Worm (Caenorhabditis elegans) whole organism, L4 larva: ENCODE results near the gene K11H3.8.

Source experiments
- D1046.2 ChIP-seq: fragments of 200-800 bp; sonication (Bioruptor generic); IDR thresholded peaks from 2 replicates; pipeline ENCODE4 v1.3.6; 2022; ENCODE audit warnings: missing genetic modification characterization, missing compliant biosample characterization
- F26F4.8 ChIP-seq: fragments of 200-800 bp; sonication (Bioruptor generic); conservative IDR thresholded peaks from 2 replicates; pipeline ENCODE4 v1.3.6; 2022; ENCODE audit warnings: missing genetic modification characterization, missing compliant biosample characterization
- F37D6.2 ChIP-seq: sonication (generic microtip); optimal IDR thresholded peaks from 2 replicates; lab custom pipeline; 2016; ENCODE audit warnings: mild to moderate bottlenecking, missing genetic modification characterization, missing compliant biosample characterization
- F44E2.7 ChIP-seq: fragments of 200-800 bp; sonication (Bioruptor generic); IDR thresholded peaks from 2 replicates; pipeline ENCODE4 v2.1.2; 2022; ENCODE audit warnings: missing genetic modification characterization, missing compliant biosample characterization
- F49E8.2 ChIP-seq: sonication (generic microtip); optimal IDR thresholded peaks from 2 replicates; lab custom pipeline; 2016; ENCODE audit warnings: missing compliant biosample characterization, mild to moderate bottlenecking, missing genetic modification characterization, borderline replicate concordance
- T20F7.1 ChIP-seq: fragments of 200-800 bp; sonication (Bioruptor generic); optimal IDR thresholded peaks from 2 replicates; lab custom pipeline; 2018; ENCODE audit warnings: mild to moderate bottlenecking, missing genetic modification characterization, missing compliant biosample characterization
- Y75B8A.6 ChIP-seq: fragments of 200-800 bp; sonication (Bioruptor generic); IDR thresholded peaks from 2 replicates; pipeline ENCODE4 v1.3.6; 2022; ENCODE audit warnings: missing genetic modification reagents, missing genetic modification characterization, missing compliant biosample characterization
- ZK546.5 ChIP-seq, 2 experiments: sonication (generic microtip); optimal IDR thresholded peaks; 2 replicates each; lab custom pipeline; 2017; ENCODE audit warnings: missing biosample characterization in 2 of 2, missing genetic modification characterization in 2 of 2
- aha-1 ChIP-seq: fragments of 150-350 bp; peaks from one replicate; lab custom pipeline; 2014; ENCODE audit warnings: missing biosample characterization, missing genetic modification characterization
- aly-2 ChIP-seq: sonication (generic microtip); optimal IDR thresholded peaks from 2 replicates; lab custom pipeline; 2018; ENCODE audit warnings: missing biosample characterization, missing genetic modification characterization
- ceh-62 ChIP-seq: sonication (generic microtip); optimal IDR thresholded peaks from 2 replicates; lab custom pipeline; 2017; ENCODE audit warnings: missing biosample characterization, missing genetic modification characterization
- ctbp-1 ChIP-seq: fragments of 200-800 bp; sonication (Bioruptor generic); IDR thresholded peaks from 2 replicates; pipeline ENCODE4 v1.3.6; 2022; ENCODE audit warnings: missing genetic modification reagents, missing genetic modification characterization, missing compliant biosample characterization
- daf-16 ChIP-seq, 3 experiments: sonication (generic microtip); optimal IDR thresholded peaks; 2 replicates each; lab custom pipeline; 2016 to 2017; ENCODE audit warnings: missing genetic modification characterization in 3 of 3, missing genetic modification reagents in 3 of 3, mild to moderate bottlenecking in 2 of 3, missing compliant biosample characterization in 2 of 3, missing biosample characterization in 1 of 3, moderate library complexity in 1 of 3
- dmd-8 ChIP-seq: fragments of 200-800 bp; sonication (Bioruptor generic); IDR thresholded peaks from 2 replicates; pipeline ENCODE4 v1.3.6; 2022; ENCODE audit warnings: missing genetic modification characterization, missing compliant biosample characterization
- dmd-9 ChIP-seq: fragments of 200-800 bp; sonication (Bioruptor generic); IDR thresholded peaks from 2 replicates; pipeline ENCODE4 v1.3.6; 2022; ENCODE audit warnings: missing genetic modification reagents, missing genetic modification characterization, missing compliant biosample characterization
- dve-1 ChIP-seq: sonication (generic microtip); optimal IDR thresholded peaks from 2 replicates; lab custom pipeline; 2017; ENCODE audit warnings: antibody characterized with exemption, mild to moderate bottlenecking, missing genetic modification characterization, missing compliant biosample characterization; ENCODE audit not compliant: insufficient read depth
- egl-43 ChIP-seq: fragments of 200-800 bp; sonication (Bioruptor generic); IDR thresholded peaks from 2 replicates; pipeline ENCODE4 v1.3.6; 2022; ENCODE audit warnings: missing genetic modification reagents, missing genetic modification characterization, missing compliant biosample characterization
- fos-1 ChIP-seq: fragments of 150-350 bp; optimal IDR thresholded peaks from 2 replicates; lab custom pipeline; 2014; ENCODE audit warnings: missing biosample characterization, missing genetic modification characterization
- gei-8 ChIP-seq: fragments of 200-800 bp; sonication (Bioruptor generic); optimal IDR thresholded peaks from 2 replicates; lab custom pipeline; 2018; ENCODE audit warnings: mild to moderate bottlenecking, missing genetic modification characterization, missing compliant biosample characterization
- hlh-11 ChIP-seq: fragments of 200-800 bp; sonication (Bioruptor generic); optimal IDR thresholded peaks from 2 replicates; lab custom pipeline; 2018; ENCODE audit warnings: mild to moderate bottlenecking, missing genetic modification characterization, missing compliant biosample characterization
- hlh-30 ChIP-seq: sonication (generic microtip); optimal IDR thresholded peaks from 2 replicates; lab custom pipeline; 2017; ENCODE audit warnings: antibody characterized with exemption, mild to moderate bottlenecking, missing genetic modification characterization, missing compliant biosample characterization; ENCODE audit not compliant: insufficient read depth
- hmg-1.1 ChIP-seq: fragments of 200-800 bp; sonication (Bioruptor generic); IDR thresholded peaks from 2 replicates; pipeline ENCODE4 v1.3.6; 2022; ENCODE audit warnings: missing genetic modification reagents, missing genetic modification characterization, missing compliant biosample characterization
- jun-1 ChIP-seq: fragments of 150-350 bp; optimal IDR thresholded peaks from 2 replicates; lab custom pipeline; 2014; ENCODE audit warnings: missing biosample characterization, missing genetic modification reagents, missing genetic modification characterization
- lin-1 ChIP-seq: fragments of 200-800 bp; sonication (Bioruptor generic); IDR thresholded peaks from 2 replicates; pipeline ENCODE4 v1.3.6; 2022; ENCODE audit warnings: missing genetic modification reagents, missing genetic modification characterization, missing compliant biosample characterization
- lin-13 ChIP-seq: fragments of 150-350 bp; optimal IDR thresholded peaks from 2 replicates; lab custom pipeline; 2014; ENCODE audit warnings: missing biosample characterization, missing genetic modification reagents, missing genetic modification characterization
- lin-38 ChIP-seq: fragments of 200-800 bp; sonication (Bioruptor generic); IDR thresholded peaks from 2 replicates; pipeline ENCODE4 v1.3.6; 2022; ENCODE audit warnings: missing genetic modification reagents, missing genetic modification characterization, missing compliant biosample characterization
- lir-3 ChIP-seq: sonication (generic microtip); optimal IDR thresholded peaks from 2 replicates; lab custom pipeline; 2016; ENCODE audit warnings: mild to moderate bottlenecking, missing genetic modification characterization, missing compliant biosample characterization
- madf-5 ChIP-seq, 2 experiments: fragments of 200-800 bp; sonication (Bioruptor generic); IDR thresholded peaks; 2 replicates each; pipeline ENCODE4 v1.3.6; 2022; ENCODE audit warnings: missing compliant biosample characterization in 2 of 2, missing genetic modification characterization in 2 of 2
- madf-9 ChIP-seq: fragments of 200-800 bp; sonication (Bioruptor generic); conservative IDR thresholded peaks from 2 replicates; pipeline ENCODE4 v1.3.6; 2022; ENCODE audit warnings: missing genetic modification reagents, missing genetic modification characterization, missing compliant biosample characterization
- nhr-10 ChIP-seq: fragments of 150-350 bp; optimal IDR thresholded peaks from 2 replicates; lab custom pipeline; 2014; ENCODE audit warnings: missing biosample characterization, missing genetic modification characterization
- nhr-102 ChIP-seq: sonication (generic microtip); optimal IDR thresholded peaks from 2 replicates; lab custom pipeline; 2016; ENCODE audit warnings: mild to moderate bottlenecking, missing genetic modification characterization, moderate library complexity, missing compliant biosample characterization
- nhr-111 ChIP-seq: fragments of 200-800 bp; sonication (Bioruptor generic); optimal IDR thresholded peaks from 2 replicates; lab custom pipeline; 2018; ENCODE audit warnings: mild to moderate bottlenecking, missing genetic modification characterization, missing compliant biosample characterization
- nhr-42 ChIP-seq: fragments of 200-800 bp; sonication (Bioruptor generic); IDR thresholded peaks from 2 replicates; pipeline ENCODE4 v1.3.6; 2022; ENCODE audit warnings: missing genetic modification characterization, missing compliant biosample characterization
- nhr-76 ChIP-seq: fragments of 150-350 bp; optimal IDR thresholded peaks from 2 replicates; lab custom pipeline; 2014; ENCODE audit warnings: missing biosample characterization, missing genetic modification characterization
- pqm-1 ChIP-seq: sonication (generic microtip); optimal IDR thresholded peaks from 2 replicates; lab custom pipeline; 2017; ENCODE audit warnings: missing biosample characterization, missing genetic modification characterization
- rbr-2 ChIP-seq: sonication (generic microtip); optimal IDR thresholded peaks from 2 replicates; lab custom pipeline; 2016; ENCODE audit warnings: missing genotype, missing genetic modification characterization, missing compliant biosample characterization
- saeg-2 ChIP-seq: fragments of 200-800 bp; sonication (Bioruptor generic); IDR thresholded peaks from 2 replicates; pipeline ENCODE4 v1.3.6; 2022; ENCODE audit warnings: missing genetic modification reagents, missing genetic modification characterization, missing compliant biosample characterization
- sdz-12 ChIP-seq: fragments of 200-800 bp; sonication (Bioruptor generic); optimal IDR thresholded peaks from 2 replicates; lab custom pipeline; 2018; ENCODE audit warnings: mild to moderate bottlenecking, missing genetic modification characterization, missing compliant biosample characterization
- set-16 ChIP-seq: fragments of 200-800 bp; sonication (Bioruptor generic); IDR thresholded peaks from 2 replicates; pipeline ENCODE4 v1.3.6; 2022; ENCODE audit warnings: missing genetic modification reagents, missing genetic modification characterization, missing compliant biosample characterization
- snpc-1.2 ChIP-seq: fragments of 200-800 bp; sonication (Bioruptor generic); IDR thresholded peaks from 2 replicates; pipeline ENCODE4 v1.3.6; 2022; ENCODE audit warnings: missing genetic modification reagents, missing genetic modification characterization, missing compliant biosample characterization
- snpc-4 ChIP-seq: fragments of 150-350 bp; optimal IDR thresholded peaks from 2 replicates; lab custom pipeline; 2014; ENCODE audit warnings: missing biosample characterization, missing genetic modification characterization
- spr-1 ChIP-seq: sonication (generic microtip); optimal IDR thresholded peaks from 2 replicates; lab custom pipeline; 2016; ENCODE audit warnings: mild to moderate bottlenecking, missing genetic modification characterization, missing compliant biosample characterization
- spr-3 ChIP-seq: fragments of 200-800 bp; sonication (Bioruptor generic); optimal IDR thresholded peaks from 2 replicates; lab custom pipeline; 2018; ENCODE audit warnings: mild to moderate bottlenecking, missing genetic modification characterization, missing compliant biosample characterization
- tag-97 ChIP-seq: fragments of 200-800 bp; sonication (Bioruptor generic); IDR thresholded peaks from 2 replicates; pipeline ENCODE4 v1.3.6; 2022; ENCODE audit warnings: missing genetic modification characterization, missing compliant biosample characterization
- unc-62 ChIP-seq, 3 experiments: fragments of 150-350 bp in 1 of 3; sonication (generic microtip); optimal IDR thresholded peaks in 2 of 3; peaks in 1 of 3; 1 replicate in 1 of 3; 2 replicates in 2 of 3; lab custom pipeline; 2014 to 2017; ENCODE audit warnings: missing biosample characterization in 3 of 3, missing genetic modification characterization in 3 of 3, missing genetic modification reagents in 3 of 3, missing genotype in 1 of 3
- zip-11 ChIP-seq: fragments of 200-800 bp; sonication (Bioruptor generic); IDR thresholded peaks from 2 replicates; pipeline ENCODE4 v1.3.6; 2022; ENCODE audit warnings: missing genetic modification characterization, missing compliant biosample characterization
- zip-2 ChIP-seq: fragments of 150-350 bp; optimal IDR thresholded peaks from 2 replicates; lab custom pipeline; 2014; ENCODE audit warnings: missing biosample characterization, missing genetic modification characterization

The K11H3.8 gene

ce11 chrIII:9825073-9825828 is 9.7 kb upstream of the K11H3.8 start, which contains the start of gene ZK632.9 (continued):
- TF ChIP-seq lir-3 (tag; lab: Kevin White, UChicago) (no peak), nhr-102 (tag; lab: Kevin White, UChicago) (no peak)

- no peak for TF ChIP-seq dmd-9 (GFP tag; lab: Robert Waterston, UW)
- TF ChIP-seq nhr-42 (GFP tag; lab: Robert Waterston, UW) = no peak
- TF ChIP-seq F26F4.8 = no peak
- TF ChIP-seq spr-3 (GFP tag; lab: Kevin White, UChicago) = no peak
- no peak for TF ChIP-seq F37D6.2 (tag; lab: Kevin White, UChicago)
- 0 out of 2 replicates have a peak, but pooled peaks have one; percentile 45 for TF ChIP-seq lin-1
- TF ChIP-seq snpc-4 (tag; lab: Kevin White, UChicago) = no peak
- no peak for TF ChIP-seq egl-43
- no peak for TF ChIP-seq daf-16 (GFP tag; optimal IDR thresholded peaks at IDR 0.05; lab: Kevin White, UChicago)
- peak; percentile 49 for TF ChIP-seq daf-16 (tag; optimal IDR thresholded peaks at IDR 0.05; lab: Kevin White, UChicago)
- peak; percentile 67 for TF ChIP-seq dve-1 (tag; lab: Kevin White, UChicago)
- no peak for TF ChIP-seq snpc-1.2 (GFP tag; lab: Robert Waterston, UW)
- no peak for TF ChIP-seq lir-3 (tag; lab: Kevin White, UChicago)
- peak; percentile 2 for TF ChIP-seq nhr-102 (tag; lab: Kevin White, UChicago)
- TF ChIP-seq spr-1 (tag; lab: Kevin White, UChicago) = no peak
- TF ChIP-seq aly-2 (tag; lab: Kevin White, UChicago) = no peak
- no peak for TF ChIP-seq jun-1 (tag; lab: Kevin White, UChicago)
- TF ChIP-seq lin-13 (GFP tag; lab: Kevin White, UChicago) = peak; percentile 5
- no peak for TF ChIP-seq F44E2.7 (GFP tag; lab: Robert Waterston, UW)
- no peak for TF ChIP-seq gei-8 (GFP tag; lab: Kevin White, UChicago)
- no peak for TF ChIP-seq zip-2 (tag; lab: Kevin White, UChicago)
- peak; percentile 62 for TF ChIP-seq lin-38
- no peak for TF ChIP-seq ctbp-1 (GFP tag; lab: Robert Waterston, UW)
- TF ChIP-seq Y75B8A.6 = 0 out of 2 replicates have a peak, but pooled peaks have one; percentile 49
- no peak for TF ChIP-seq pqm-1 (tag; lab: Kevin White, UChicago)
- no peak for TF ChIP-seq nhr-10 (tag; lab: Kevin White, UChicago)
- TF ChIP-seq rbr-2 = peak; percentile 29
- no peak for TF ChIP-seq unc-62 (GFP tag; optimal IDR thresholded peaks at IDR 0.05 in 1 of 2; lab: Kevin White, UChicago)
- TF ChIP-seq unc-62 (tag; optimal IDR thresholded peaks at IDR 0.05; lab: Kevin White, UChicago) = no peak
- no peak for TF ChIP-seq fos-1 (tag; lab: Kevin White, UChicago)
- TF ChIP-seq madf-5 (GFP tag; IDR thresholded peaks at IDR 0.05; lab: Robert Waterston, UW) = no peak
- TF ChIP-seq set-16 (GFP tag; lab: Robert Waterston, UW) = no peak
- TF ChIP-seq hlh-11 (tag; lab: Kevin White, UChicago) = peak; percentile 73
- TF ChIP-seq madf-9 (GFP tag; lab: Robert Waterston, UW) = no peak
- TF ChIP-seq saeg-2 (GFP tag; lab: Robert Waterston, UW) = no peak
- peak; percentile 87 for TF ChIP-seq aha-1 (tag; lab: Kevin White, UChicago)
- no peak for TF ChIP-seq nhr-111
- TF ChIP-seq tag-97 (GFP tag; lab: Robert Waterston, UW) = no peak
- TF ChIP-seq T20F7.1 = peak; percentile 24
- TF ChIP-seq nhr-76 (tag; lab: Kevin White, UChicago) = no peak
- TF ChIP-seq D1046.2 (GFP tag; lab: Robert Waterston, UW) = no peak
- TF ChIP-seq sdz-12 = no peak
- no peak for TF ChIP-seq ZK546.5 (tag; optimal IDR thresholded peaks at IDR 0.05; lab: Kevin White, UChicago)
- TF ChIP-seq dmd-8 (GFP tag; lab: Robert Waterston, UW) = no peak
- TF ChIP-seq zip-11 (GFP tag; lab: Robert Waterston, UW) = no peak
- TF ChIP-seq ceh-62 (tag; lab: Kevin White, UChicago) = no peak
- 0 out of 2 replicates have a peak, but pooled peaks have one; percentile 11 for TF ChIP-seq hmg-1.1 (GFP tag; lab: Robert Waterston, UW)
- no peak for TF ChIP-seq F49E8.2 (tag; lab: Kevin White, UChicago)
- TF ChIP-seq hlh-30 = peak; percentile 92
These were observed 9.0 kb upstream of the K11H3.8 start for ce11 chrIII:9826005-9826404.
